Fruit fly (Drosophila melanogaster) whole organism, larva: ENCODE data around the gene Ras85D.
A peak's percentile ranks its signal among the peaks of the same experiment; 100 is the strongest.

Experiments used
- noc ChIP-seq: fragments of 200-800 bp; sonication (Bioruptor generic); optimal IDR thresholded peaks from 3 replicates; lab custom pipeline; 2019; ENCODE audit warnings: missing biosample characterization, mild to moderate bottlenecking, missing genetic modification characterization, moderate library complexity

Ras85D gene

dm6 chr3R:9533181-9534124 lies 20.6 kb upstream of the Ras85D start:
- TF ChIP-seq noc, result peak; percentile 98

DNA sequence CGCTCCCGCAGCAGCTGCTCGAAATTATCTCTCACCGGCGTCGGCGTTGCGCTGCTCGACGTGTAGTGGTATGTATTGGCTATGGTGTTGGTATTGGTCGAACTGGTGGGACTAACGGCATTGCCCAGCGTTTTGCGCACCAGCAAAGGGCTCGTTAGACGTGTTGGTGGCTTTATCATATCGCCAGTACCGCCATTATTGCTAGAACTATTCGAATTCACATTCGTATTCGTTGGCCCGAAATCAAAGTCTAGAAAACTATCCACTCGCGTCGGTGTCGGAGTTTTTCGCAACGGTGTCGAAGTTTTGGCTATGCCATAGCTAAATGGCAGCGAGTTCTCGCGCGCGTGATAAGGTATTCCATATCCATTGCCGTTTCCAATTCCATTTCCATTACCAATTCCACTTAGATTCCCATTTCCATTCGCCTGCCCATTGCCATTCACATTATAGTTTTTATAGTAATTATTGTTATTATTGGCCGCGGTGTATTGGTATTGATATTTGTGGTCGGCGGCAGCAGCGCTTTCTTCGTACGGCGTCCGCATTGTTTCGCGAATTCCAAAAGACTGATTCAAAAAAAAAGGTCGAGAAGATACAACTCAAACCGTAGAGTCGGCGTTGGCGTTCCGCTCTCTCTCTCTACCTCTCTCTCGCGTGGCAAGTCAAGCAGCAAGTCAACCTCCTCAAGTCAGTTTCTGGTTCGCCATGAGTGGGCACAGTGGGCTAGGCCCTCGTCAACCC lies 19.7 kb upstream of the Ras85D start, which contains the start of gene by:
Gene by (minus strand): TSS at position 575 of the 744 bp plus-strand sequence.
- no peak for TF ChIP-seq noc

DNA sequence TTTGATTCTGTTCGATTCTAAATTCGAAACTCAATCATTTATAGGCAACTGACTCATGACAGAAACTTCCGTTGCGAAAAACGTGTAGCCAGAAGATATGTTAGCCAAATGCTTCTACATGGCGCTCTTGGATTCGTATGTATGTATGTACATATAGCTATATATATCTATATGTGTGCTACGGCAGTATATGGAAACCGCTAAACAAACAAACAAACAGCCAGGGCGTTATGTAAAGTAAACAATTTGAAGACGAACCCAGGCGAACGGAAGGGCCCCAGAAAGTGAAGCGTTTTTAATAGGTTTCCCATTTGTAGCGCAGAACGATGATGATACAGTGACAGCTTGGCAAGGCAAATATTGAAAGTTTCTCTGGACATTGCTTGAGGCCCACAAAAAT lies 17.0 kb upstream of the Ras85D start:
- no peak for TF ChIP-seq noc

DNA sequence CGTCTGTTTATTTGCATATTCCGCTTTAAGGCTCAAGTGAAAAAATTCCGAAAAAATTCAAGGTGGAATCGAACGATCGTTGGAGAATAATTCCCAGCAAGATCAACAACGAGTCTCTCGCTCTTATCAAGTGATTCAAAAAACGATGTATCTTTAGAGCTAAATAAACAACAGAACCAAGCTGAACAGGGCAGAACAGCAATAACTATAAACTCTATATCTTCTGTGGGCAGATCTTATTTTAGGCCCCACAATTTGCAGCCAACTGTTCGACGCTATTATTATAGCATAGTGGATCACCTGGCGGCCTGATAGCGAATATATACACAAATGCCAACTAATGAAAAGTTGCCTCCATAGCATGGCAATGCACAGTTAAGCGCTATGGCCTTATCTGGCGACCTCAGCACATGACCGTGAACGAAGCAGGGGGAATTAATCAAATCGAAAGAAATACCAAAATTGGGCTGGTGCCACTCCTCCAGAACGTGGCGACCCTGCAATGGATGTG lies 16.6 kb upstream of the Ras85D start:
- no peak for TF ChIP-seq noc

dm6 chr3R:9527907-9528842 lies 15.3 kb upstream of the Ras85D start:
- TF ChIP-seq noc, result peak; percentile 96

DNA sequence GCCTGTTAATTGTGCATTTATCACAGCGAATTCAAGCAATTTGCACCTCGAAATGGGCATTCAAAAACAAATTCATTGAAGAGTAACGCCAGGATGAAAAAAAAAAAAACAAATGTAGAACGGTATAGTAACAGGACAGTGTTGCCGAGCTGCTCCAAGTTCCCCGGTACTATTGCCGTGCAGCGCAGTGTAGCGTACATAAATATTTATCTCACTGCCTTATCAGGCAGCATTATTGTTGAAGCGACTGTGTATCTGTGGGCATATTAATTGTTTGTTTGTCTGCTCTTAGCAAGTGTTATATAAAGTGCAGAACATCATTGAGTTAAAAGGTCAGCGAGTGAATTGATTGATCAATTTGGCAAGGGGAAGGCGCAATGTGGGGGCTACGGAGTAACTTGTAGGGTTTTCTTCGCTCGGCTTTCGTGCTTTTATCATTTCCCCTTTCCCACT lies 3.6 kb upstream of the Ras85D start:
- no peak for TF ChIP-seq noc

dm6 chr3R:9515860-9516344 lies 3.0 kb upstream of the Ras85D start, which contains the start of the genes mRpL47, CG8176 and Kdm3:
mRpL47 (minus strand) TSS chr3R:9515908.
CG8176 (plus strand) TSS chr3R:9516007.
Kdm3 (plus strand) TSS chr3R:9516007.
- peak; percentile 42 for TF ChIP-seq noc

- no peak for TF ChIP-seq noc
Measured at dm6 chr3R:9512193-9513051, 445 bp downstream of the Ras85D start.

- no peak for TF ChIP-seq noc
Measured at dm6 chr3R:9510070-9510518, 2.8 kb downstream of the Ras85D start, which contains the start of gene rump. rump (minus strand) TSS chr3R:9510324.

DNA sequence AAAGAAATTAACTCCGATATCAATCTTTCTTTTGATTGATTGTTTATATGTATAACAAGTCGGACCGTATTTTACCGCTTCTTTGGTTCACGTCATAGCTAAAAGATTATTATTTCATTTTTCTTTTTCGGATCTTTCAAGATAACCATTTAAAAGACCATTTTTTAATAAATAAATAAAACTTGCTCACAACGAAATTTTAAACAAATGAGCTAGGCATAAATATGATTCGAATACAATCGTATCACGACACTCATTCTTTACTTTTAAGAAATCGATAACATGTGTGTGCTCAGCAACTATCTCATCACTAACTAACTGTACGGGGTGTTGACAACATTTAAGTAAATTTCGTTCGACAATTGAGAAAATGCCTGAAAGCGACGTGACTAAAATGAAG lies 8.5 kb downstream of the Ras85D start, which contains the start of gene CG8149:
Gene CG8149 (plus strand): TSS at position 302 of the 400 bp plus-strand sequence.
- TF ChIP-seq noc, result peak; percentile 13

DNA sequence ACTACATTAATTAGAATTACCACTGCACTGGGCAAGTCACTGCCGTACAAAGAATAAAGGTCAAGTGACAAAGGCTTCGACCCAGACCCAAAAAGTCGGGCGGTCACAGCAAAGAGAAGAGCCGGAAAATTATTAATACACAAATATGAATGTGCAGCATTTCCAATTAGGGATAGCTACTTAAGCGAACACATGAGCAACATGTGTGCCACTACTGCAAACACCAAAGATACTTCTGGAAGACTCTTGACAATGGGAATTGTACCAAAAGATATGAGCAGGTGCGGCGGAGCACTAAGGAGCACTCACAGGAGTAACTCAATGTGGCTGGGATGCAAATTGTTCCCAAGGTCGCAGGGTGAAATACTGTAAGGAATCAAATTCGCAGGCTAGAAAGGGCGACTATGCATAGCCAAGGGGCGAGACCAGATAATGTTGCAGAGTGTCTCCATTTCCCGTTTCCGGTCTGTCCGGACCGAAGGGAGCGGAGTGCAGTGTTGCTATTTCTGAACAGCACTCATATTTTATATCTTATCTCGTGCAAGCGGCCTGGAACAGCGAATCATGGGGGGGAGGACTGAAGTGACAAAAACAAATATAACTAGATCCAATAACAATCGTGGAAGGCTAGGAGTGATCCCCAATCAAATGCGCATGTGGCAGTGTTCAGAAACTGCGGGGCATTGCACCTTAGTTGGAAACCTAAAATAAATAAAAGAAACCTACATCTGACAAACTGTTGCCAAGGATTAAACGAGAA lies 9.4 kb downstream of the Ras85D start:
- TF ChIP-seq noc, result no peak

- peak; percentile 54 for TF ChIP-seq noc
Measured at dm6 chr3R:9502416-9502763, 10.5 kb downstream of the Ras85D start, which contains the start of gene RhoL. RhoL (minus strand) TSS chr3R:9502581.
